Worm (Caenorhabditis elegans): ENCODE data around the gene srh-279.

- no peak for TF ChIP-seq him-1 (tag; optimal IDR thresholded peaks at IDR 0.05)
- TF ChIP-seq dao-5 (tag; optimal IDR thresholded peaks at IDR 0.05): no peak
- TF ChIP-seq W03F9.2 (tag; optimal IDR thresholded peaks at IDR 0.05): no peak
These were observed 17.6 kb downstream of the srh-279 start, which contains the start of gene oac-15 for ce11 chrV:16209837-16210236.
